Fruit fly (Drosophila melanogaster) whole organism, embryonic: ENCODE measurements around the gene Duox.
A peak's percentile ranks its signal among the peaks of the same experiment; 100 is the strongest.

Experiments used
- ATbp ChIP-seq: fragments of 200-800 bp; sonication (Bioruptor generic); optimal IDR thresholded peaks from 2 replicates; lab custom pipeline; 2017; ENCODE audit warnings: missing biosample characterization, mild to moderate bottlenecking, missing genetic modification characterization, missing genetic modification reagents
- BtbVII ChIP-seq: fragments of 200-800 bp; sonication (Bioruptor generic); optimal IDR thresholded peaks from 3 replicates; lab custom pipeline; 2017; ENCODE audit warnings: missing biosample characterization, mild to moderate bottlenecking, missing genetic modification characterization
- CG10431 ChIP-seq: fragments of 200-800 bp; sonication (Bioruptor generic); optimal IDR thresholded peaks from 3 replicates; lab custom pipeline; 2018; ENCODE audit warnings: missing biosample characterization, mild to moderate bottlenecking, missing genetic modification characterization
- CG11560 ChIP-seq: fragments of 200-800 bp; sonication (Bioruptor generic); IDR thresholded peaks from 3 replicates; pipeline ENCODE4 v1.3.6; 2022; ENCODE audit warnings: missing biosample characterization, missing genetic modification characterization
- CG12071 ChIP-seq: fragments of 200-800 bp; sonication (Bioruptor generic); optimal IDR thresholded peaks from 3 replicates; lab custom pipeline; 2018; ENCODE audit warnings: missing biosample characterization, mild to moderate bottlenecking, missing genetic modification characterization
- CG12104 ChIP-seq: fragments of 200-800 bp; sonication (Bioruptor generic); optimal IDR thresholded peaks from 3 replicates; lab custom pipeline; 2016; ENCODE audit warnings: missing biosample characterization, missing genetic modification characterization
- CG12299 ChIP-seq: fragments of 200-800 bp; sonication (Bioruptor generic); optimal IDR thresholded peaks from 2 replicates; lab custom pipeline; 2018; ENCODE audit warnings: missing biosample characterization, mild to moderate bottlenecking, missing genetic modification characterization
- CG12391 ChIP-seq: fragments of 200-800 bp; sonication (Bioruptor generic); optimal IDR thresholded peaks from 3 replicates; lab custom pipeline; 2018; ENCODE audit warnings: missing biosample characterization, mild to moderate bottlenecking, missing genetic modification characterization, moderate library complexity
- CG15479 ChIP-seq: fragments of 200-800 bp; sonication (Bioruptor generic); optimal IDR thresholded peaks from 3 replicates; lab custom pipeline; 2019; ENCODE audit warnings: missing biosample characterization, mild to moderate bottlenecking, missing genetic modification characterization, moderate library complexity
- CG15696 ChIP-seq: fragments of 200-800 bp; sonication (Bioruptor generic); optimal IDR thresholded peaks from 2 replicates; lab custom pipeline; 2019; ENCODE audit warnings: missing biosample characterization, mild to moderate bottlenecking, missing genetic modification characterization, moderate library complexity
- CG16863 ChIP-seq: fragments of 200-800 bp; sonication (Bioruptor generic); optimal IDR thresholded peaks from 3 replicates; lab custom pipeline; 2016; ENCODE audit warnings: missing biosample characterization, missing genetic modification characterization
- CG2120 ChIP-seq: fragments of 200-800 bp; sonication (Bioruptor generic); optimal IDR thresholded peaks from 3 replicates; lab custom pipeline; 2016; ENCODE audit warnings: missing biosample characterization, missing genetic modification characterization
- CG31441 ChIP-seq: fragments of 200-800 bp; sonication (Bioruptor generic); IDR thresholded peaks from 2 replicates; pipeline ENCODE4 v1.3.6; 2022; ENCODE audit warnings: missing biosample characterization, missing genetic modification characterization
- CG34422 ChIP-seq: fragments of 200-800 bp; sonication (Bioruptor generic); IDR thresholded peaks from 3 replicates; pipeline ENCODE4 v1.3.6; 2022; ENCODE audit warnings: missing biosample characterization, missing genetic modification characterization
- CG42726 ChIP-seq: fragments of 200-800 bp; sonication (Bioruptor generic); IDR thresholded peaks from 2 replicates; pipeline ENCODE4 v1.3.6; 2022; ENCODE audit warnings: missing biosample characterization, missing genetic modification characterization; ENCODE audit not compliant: partially characterized antibody
- CG4328 ChIP-seq: fragments of 200-800 bp; sonication (Bioruptor generic); optimal IDR thresholded peaks from 3 replicates; lab custom pipeline; 2017; ENCODE audit warnings: missing biosample characterization, missing genetic modification reagents, missing genetic modification characterization
- CG6272 ChIP-seq: fragments of 200-800 bp; sonication (Bioruptor generic); IDR thresholded peaks from 2 replicates; pipeline ENCODE4 v1.3.6; 2022; ENCODE audit warnings: missing biosample characterization, missing genetic modification characterization
- CG8388 ChIP-seq: fragments of 200-800 bp; sonication (Bioruptor generic); optimal IDR thresholded peaks from 2 replicates; lab custom pipeline; 2019; ENCODE audit warnings: missing biosample characterization, mild to moderate bottlenecking, missing genetic modification characterization, moderate library complexity
- E2f1 ChIP-seq: fragments of 200-800 bp; sonication (Bioruptor generic); IDR thresholded peaks from 2 replicates; pipeline ENCODE4 v1.3.6; 2022; ENCODE audit warnings: missing biosample characterization, missing genetic modification characterization
- Ets65A ChIP-seq: fragments of 200-800 bp; sonication (Bioruptor generic); peaks from one replicate; lab custom pipeline; 2016; ENCODE audit warnings: missing biosample characterization, missing genetic modification characterization
- GATAe ChIP-seq: fragments of 200-800 bp; sonication (Bioruptor generic); conservative IDR thresholded peaks from 2 replicates; pipeline ENCODE4 v1.3.6; 2022; ENCODE audit warnings: missing biosample characterization, missing genetic modification characterization
- H15 ChIP-seq: fragments of 200-800 bp; sonication (Bioruptor generic); IDR thresholded peaks from 3 replicates; pipeline ENCODE4 v1.3.6; 2022; ENCODE audit warnings: missing biosample characterization, missing genetic modification characterization
- HHEX ChIP-seq: fragments of 200-800 bp; sonication (Bioruptor generic); optimal IDR thresholded peaks from 3 replicates; lab custom pipeline; 2017; ENCODE audit warnings: missing biosample characterization, mild to moderate bottlenecking, missing genetic modification characterization, missing genetic modification reagents
- Mes4 ChIP-seq: fragments of 200-800 bp; sonication (Bioruptor generic); optimal IDR thresholded peaks from 2 replicates; lab custom pipeline; 2016; ENCODE audit warnings: missing biosample characterization, missing genetic modification characterization
- Ptx1 ChIP-seq: fragments of 200-800 bp; sonication (Bioruptor generic); IDR thresholded peaks from 2 replicates; pipeline ENCODE4 v1.3.6; 2022; ENCODE audit warnings: missing biosample characterization, missing genetic modification characterization
- Six4 ChIP-seq: fragments of 200-800 bp; sonication (Bioruptor generic); optimal IDR thresholded peaks from 2 replicates; lab custom pipeline; 2016; ENCODE audit warnings: missing biosample characterization, missing genetic modification characterization
- ash1 ChIP-seq: fragments of 200-800 bp; sonication (Bioruptor generic); optimal IDR thresholded peaks from 2 replicates; lab custom pipeline; 2018; ENCODE audit warnings: missing biosample characterization, mild to moderate bottlenecking, missing genetic modification characterization
- bbx ChIP-seq: fragments of 200-800 bp; sonication (Bioruptor generic); IDR thresholded peaks from 2 replicates; pipeline ENCODE4 v1.3.6; 2022; ENCODE audit warnings: missing biosample characterization, missing genetic modification characterization; ENCODE audit not compliant: partially characterized antibody
- cg ChIP-seq: fragments of 200-800 bp; sonication (Bioruptor generic); optimal IDR thresholded peaks from 3 replicates; lab custom pipeline; 2019; ENCODE audit warnings: missing biosample characterization, mild to moderate bottlenecking, missing genetic modification characterization, moderate library complexity
- crp ChIP-seq, 2 experiments: fragments of 200-800 bp; sonication (Bioruptor generic); optimal IDR thresholded peaks; 2 replicates in 1 of 2; 3 replicates in 1 of 2; lab custom pipeline; 2017; ENCODE audit warnings: missing biosample characterization in 2 of 2, missing genetic modification characterization in 2 of 2, mild to moderate bottlenecking in 1 of 2, moderate library complexity in 1 of 2
- dmrt11E ChIP-seq: fragments of 200-800 bp; sonication (Bioruptor generic); optimal IDR thresholded peaks from 3 replicates; lab custom pipeline; 2018; ENCODE audit warnings: missing biosample characterization, mild to moderate bottlenecking, missing genetic modification characterization, moderate library complexity
- en ChIP-seq: fragments of 200-800 bp; sonication (Bioruptor generic); optimal IDR thresholded peaks from 2 replicates; lab custom pipeline; 2016; ENCODE audit warnings: missing biosample characterization, missing genetic modification characterization
- esg ChIP-seq: fragments of 200-800 bp; sonication (Bioruptor generic); conservative IDR thresholded peaks from 2 replicates; pipeline ENCODE4 v1.3.6; 2022; ENCODE audit warnings: missing biosample characterization, missing genetic modification characterization
- eve ChIP-seq, 2 experiments: fragments of >200 bp; optimal IDR thresholded peaks; 2 replicates each; lab custom pipeline; 2017; ENCODE audit warnings: missing biosample characterization in 2 of 2, missing genetic modification characterization in 2 of 2
- fd64A ChIP-seq: fragments of 200-800 bp; sonication (Bioruptor generic); optimal IDR thresholded peaks from 3 replicates; lab custom pipeline; 2018; ENCODE audit warnings: missing biosample characterization, mild to moderate bottlenecking, missing genetic modification characterization
- fu2 ChIP-seq: fragments of 200-800 bp; sonication (Bioruptor generic); optimal IDR thresholded peaks from 2 replicates; lab custom pipeline; 2016; ENCODE audit warnings: missing biosample characterization, missing genetic modification characterization
- gce ChIP-seq: fragments of 200-800 bp; sonication (Bioruptor generic); IDR thresholded peaks from 3 replicates; pipeline ENCODE4 v1.3.6; 2022; ENCODE audit warnings: missing biosample characterization, missing genetic modification characterization
- gcm ChIP-seq: fragments of 200-800 bp; sonication (Bioruptor generic); optimal IDR thresholded peaks from 2 replicates; lab custom pipeline; 2019; ENCODE audit warnings: missing biosample characterization, mild to moderate bottlenecking, missing genetic modification characterization, moderate library complexity
- gem ChIP-seq: fragments of 200-800 bp; sonication (Bioruptor generic); optimal IDR thresholded peaks from 2 replicates; lab custom pipeline; 2019; ENCODE audit warnings: missing biosample characterization, mild to moderate bottlenecking, missing genetic modification characterization, moderate library complexity
- her ChIP-seq: fragments of 200-800 bp; sonication (Bioruptor generic); optimal IDR thresholded peaks from 2 replicates; lab custom pipeline; 2016; ENCODE audit warnings: missing biosample characterization, missing genetic modification characterization
- knrl ChIP-seq: fragments of 200-800 bp; sonication (Bioruptor generic); IDR thresholded peaks from 3 replicates; pipeline ENCODE4 v1.3.6; 2022; ENCODE audit warnings: missing biosample characterization, missing genetic modification characterization; ENCODE audit not compliant: partially characterized antibody
- nau ChIP-seq: fragments of 200-800 bp; sonication (Bioruptor generic); optimal IDR thresholded peaks from 3 replicates; lab custom pipeline; 2017; ENCODE audit warnings: missing biosample characterization, mild to moderate bottlenecking, missing genetic modification characterization, missing genetic modification reagents
- pb ChIP-seq: fragments of 200-800 bp; sonication (Bioruptor generic); optimal IDR thresholded peaks from 3 replicates; lab custom pipeline; 2016; ENCODE audit warnings: missing biosample characterization, missing genetic modification characterization
- phol ChIP-seq: fragments of 200-800 bp; sonication (Bioruptor generic); optimal IDR thresholded peaks from 3 replicates; lab custom pipeline; 2018; ENCODE audit warnings: missing biosample characterization, mild to moderate bottlenecking, missing genetic modification characterization, moderate library complexity
- sc ChIP-seq, 3 experiments: fragments of >200 bp in 2 of 3; fragments of 200-800 bp in 1 of 3; sonication (Bioruptor generic) in 1 of 3; optimal IDR thresholded peaks; 2 replicates in 2 of 3; 3 replicates in 1 of 3; lab custom pipeline; 2017; ENCODE audit warnings: mild to moderate bottlenecking in 1 of 3, missing biosample characterization in 1 of 3, missing genetic modification characterization in 1 of 3, missing genetic modification reagents in 1 of 3
- sd ChIP-seq: fragments of 200-800 bp; sonication (Bioruptor generic); optimal IDR thresholded peaks from 3 replicates; lab custom pipeline; 2018; ENCODE audit warnings: missing biosample characterization, mild to moderate bottlenecking, missing genetic modification characterization, moderate library complexity
- sisA ChIP-seq: fragments of 200-800 bp; sonication (Bioruptor generic); IDR thresholded peaks from 2 replicates; pipeline ENCODE4 v1.3.6; 2022; ENCODE audit warnings: missing biosample characterization, missing genetic modification characterization
- ssp ChIP-seq: fragments of 200-800 bp; sonication (Bioruptor generic); IDR thresholded peaks from 2 replicates; pipeline ENCODE4 v1.3.6; 2022; ENCODE audit warnings: missing biosample characterization, missing genetic modification characterization
- wek ChIP-seq: fragments of 200-800 bp; sonication (Bioruptor generic); optimal IDR thresholded peaks from 3 replicates; lab custom pipeline; 2018; ENCODE audit warnings: missing biosample characterization, mild to moderate bottlenecking, missing genetic modification characterization, moderate library complexity
- zen ChIP-seq: fragments of 200-800 bp; sonication (Bioruptor generic); optimal IDR thresholded peaks from 3 replicates; lab custom pipeline; 2018; ENCODE audit warnings: missing biosample characterization, mild to moderate bottlenecking, missing genetic modification characterization, moderate library complexity

Duox gene

dm6 chr2L:2878188-2878587 lies 48.1 kb upstream of the Duox start, which contains the start of the genes Prx6a and Sbat (continued):
- TF ChIP-seq Ets65A (GFP tag; lab: Kevin White, UChicago) (peak; percentile 96), en (GFP tag; lab: Kevin White, UChicago) (peak; percentile 45), CG42726 (no peak), E2f1 (GFP tag; lab: Robert Waterston, UW) (peak; percentile 50), CG31441 (GFP tag; lab: Robert Waterston, UW) (peak; percentile 34), H15 (peak; percentile 11; the same call in 1 of the 3 replicates), CG12391 (tag; lab: Kevin White, UChicago) (peak; percentile 79), GATAe (GFP tag; lab: Robert Waterston, UW) (no peak; the same call in 1 of the 2 replicates), gem (tag; lab: Kevin White, UChicago) (peak; percentile 79), CG15479 (GFP tag; lab: Kevin White, UChicago) (no peak), ATbp (GFP tag; lab: Kevin White, UChicago) (peak; percentile 4), gcm (GFP tag; lab: Kevin White, UChicago) (peak; percentile 24), CG16863 (GFP tag; lab: Kevin White, UChicago) (peak; percentile 65), CG6272 (GFP tag; lab: Robert Waterston, UW) (peak; percentile 56), eve (GFP tag; optimal IDR thresholded peaks at IDR 0.05; lab: Kevin White, UChicago) (no peak), BtbVII (no peak), phol (tag; lab: Kevin White, UChicago) (peak; percentile 84), fd64A (GFP tag; lab: Kevin White, UChicago) (no peak), her (GFP tag; lab: Kevin White, UChicago) (peak; percentile 69), dmrt11E (tag; lab: Kevin White, UChicago) (peak; percentile 65), ash1 (GFP tag; lab: Kevin White, UChicago) (no peak), CG2120 (GFP tag; lab: Kevin White, UChicago) (peak; percentile 84), knrl (GFP tag; lab: Robert Waterston, UW) (peak; percentile 65), Six4 (GFP tag; lab: Kevin White, UChicago) (peak; percentile 41), sc (optimal IDR thresholded peaks at IDR 0.05; lab: Kevin White, UChicago) (no peak), sc (GFP tag; optimal IDR thresholded peaks at IDR 0.05; lab: Kevin White, UChicago) (no peak), CG12071 (GFP tag; lab: Kevin White, UChicago) (peak; percentile 27), CG8388 (GFP tag; lab: Kevin White, UChicago) (peak; percentile 44), crp (GFP tag; optimal IDR thresholded peaks at IDR 0.05; lab: Kevin White, UChicago) (peak; percentile 93 to 98), zen (tag; lab: Kevin White, UChicago) (peak; percentile 72), Ptx1 (GFP tag; lab: Robert Waterston, UW) (peak; percentile 70), sd (tag; lab: Kevin White, UChicago) (peak; percentile 46), CG34422 (peak; percentile 83), CG10431 (no peak), bbx (GFP tag; lab: Robert Waterston, UW) (no peak), wek (GFP tag; lab: Kevin White, UChicago) (no peak), CG12104 (GFP tag; lab: Kevin White, UChicago) (peak; percentile 45), cg (GFP tag; lab: Kevin White, UChicago) (peak; percentile 95), nau (GFP tag; lab: Kevin White, UChicago) (peak; percentile 4), pb (GFP tag; lab: Kevin White, UChicago) (peak; percentile 44), sisA (GFP tag; lab: Robert Waterston, UW) (peak; percentile 70), HHEX (peak; percentile 67), fu2 (peak; percentile 66), CG12299 (tag; lab: Kevin White, UChicago) (peak; percentile 62), CG11560 (tag; lab: Robert Waterston, UW) (peak; percentile 54; the same call in 1 of the 3 replicates), ssp (peak; percentile 58), Mes4 (GFP tag; lab: Kevin White, UChicago) (peak; percentile 42), CG15696 (tag; lab: Kevin White, UChicago) (peak; percentile 76), esg (GFP tag; lab: Robert Waterston, UW) (peak; percentile 64), CG4328 (GFP tag; lab: Kevin White, UChicago) (peak; percentile 62), gce (GFP tag; lab: Robert Waterston, UW) (no peak)
